Worm (Caenorhabditis elegans): ENCODE measurements around the gene F56C9.8.
A peak's percentile ranks its signal among the peaks of the same experiment; 100 is the strongest.

Gene F56C9.8

DNA sequence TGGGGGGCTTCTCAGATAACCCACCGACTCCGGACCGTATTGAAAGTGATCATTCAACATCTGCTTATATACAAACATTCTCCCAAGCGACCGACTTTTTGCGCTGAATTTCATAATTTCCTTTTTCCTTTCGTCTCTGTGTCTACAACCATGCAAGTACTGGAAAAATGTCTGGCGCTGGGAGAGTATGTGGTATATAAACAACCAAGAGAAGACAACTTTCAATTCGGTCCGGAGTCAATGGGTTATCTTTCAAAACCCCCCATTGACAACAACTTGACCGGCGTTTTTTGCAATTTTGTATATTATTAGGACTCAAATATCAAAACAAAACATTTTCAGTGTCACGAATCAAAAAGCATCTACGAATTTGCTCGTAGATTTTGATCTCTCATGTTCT lies 40.8 kb downstream of the F56C9.8 start (continued):
- TF ChIP-seq hmg-1.1 (GFP tag; IDR thresholded peaks at IDR 0.05) (peak; percentile 75), spr-3 (GFP tag; optimal IDR thresholded peaks at IDR 0.05) (peak; percentile 28), sdz-12 (GFP tag; optimal IDR thresholded peaks at IDR 0.05) (peak; percentile 74), lin-39 (tag; optimal IDR thresholded peaks at IDR 0.05) (no peak), egl-27 (tag; optimal IDR thresholded peaks at IDR 0.05) (no peak), ctbp-1 (GFP tag; IDR thresholded peaks at IDR 0.05) (no peak), ceh-82 (tag; optimal IDR thresholded peaks at IDR 0.05) (no peak), nhr-6 (tag; optimal IDR thresholded peaks at IDR 0.05) (no peak), Y75B8A.6 (GFP tag; IDR thresholded peaks at IDR 0.05) (no peak; the same call in 1 of the 2 replicates), spr-1 (tag; optimal IDR thresholded peaks at IDR 0.05) (peak; percentile 20), ceh-32 (tag; optimal IDR thresholded peaks at IDR 0.05; ENCODE audit: poor library complexity) (no peak)

DNA sequence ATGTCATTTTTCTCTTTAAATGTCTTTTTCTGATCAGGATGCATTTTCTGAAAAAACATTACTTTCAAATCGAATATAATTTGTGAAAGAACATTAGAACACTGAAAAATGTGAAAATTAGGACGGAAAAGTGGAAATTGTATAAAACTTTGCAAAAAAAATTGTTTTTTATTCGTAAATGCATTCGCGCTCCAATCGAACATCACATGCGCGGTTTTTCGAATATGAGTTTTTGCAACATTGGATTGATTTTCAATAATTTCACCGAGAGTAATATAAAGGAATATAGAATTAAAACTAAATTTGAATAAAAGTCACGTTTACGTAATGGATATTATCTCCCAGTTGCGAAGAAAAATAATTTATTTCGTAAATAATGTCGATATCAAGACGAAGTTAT lies 42.1 kb downstream of the F56C9.8 start, which contains the start of the genes spot-1 and B0361.11:
Gene spot-1 (minus strand): TSS at position 47 of the 400 bp plus-strand sequence.
Gene B0361.11 (plus strand): TSS at position 372 of the 400 bp plus-strand sequence.
- peak; percentile 81 for TF ChIP-seq nhr-6 (tag; optimal IDR thresholded peaks at IDR 0.05)
- TF ChIP-seq zip-2 (tag; optimal IDR thresholded peaks at IDR 0.05), result peak; percentile 3
- TF ChIP-seq mep-1 (tag; optimal IDR thresholded peaks at IDR 0.05), result peak; percentile 33
- no peak for TF ChIP-seq arid-1 (GFP tag; conservative IDR thresholded peaks at IDR 0.05)
- peak; percentile 96 for TF ChIP-seq dpl-1 (GFP tag; optimal IDR thresholded peaks at IDR 0.05)
- no peak for TF ChIP-seq saeg-2 (GFP tag; IDR thresholded peaks at IDR 0.05)
- 0 out of 2 replicates have a peak, but pooled peaks have one; percentile 9 for TF ChIP-seq hmg-1.1 (GFP tag; IDR thresholded peaks at IDR 0.05)
- TF ChIP-seq nhr-77 (tag; optimal IDR thresholded peaks at IDR 0.05), result peak; percentile 23
- TF ChIP-seq php-3 (GFP tag; IDR thresholded peaks at IDR 0.05), result no peak
- peak; percentile 56 for TF ChIP-seq T20F7.1 (GFP tag; optimal IDR thresholded peaks at IDR 0.05)
- peak; percentile 52 for TF ChIP-seq dve-1 (tag; optimal IDR thresholded peaks at IDR 0.05; ENCODE audit: insufficient read depth)
- TF ChIP-seq nhr-28 (tag; optimal IDR thresholded peaks at IDR 0.05), result peak; percentile 20
- TF ChIP-seq ceh-32 (tag; optimal IDR thresholded peaks at IDR 0.05; ENCODE audit: poor library complexity), result no peak
- TF ChIP-seq daf-16 (GFP tag; optimal IDR thresholded peaks at IDR 0.05), result no peak
- peak; percentile 28 for TF ChIP-seq daf-16 (tag; optimal IDR thresholded peaks at IDR 0.05)
- TF ChIP-seq unc-62 (GFP tag; optimal IDR thresholded peaks at IDR 0.05 in 1 of 2), result peak in 1 of 2 experiments; percentile 30
- no peak for TF ChIP-seq unc-62 (tag; optimal IDR thresholded peaks at IDR 0.05)
- TF ChIP-seq ceh-20 (GFP tag; IDR thresholded peaks at IDR 0.05), result no peak
- TF ChIP-seq ctbp-1 (GFP tag; IDR thresholded peaks at IDR 0.05), result no peak
- TF ChIP-seq lsy-2 (tag; optimal IDR thresholded peaks at IDR 0.05), result peak in 1 of 2 experiments; percentile 78
- TF ChIP-seq lin-38 (GFP tag; IDR thresholded peaks at IDR 0.05), result peak; percentile 93
- TF ChIP-seq mes-2 (tag; optimal IDR thresholded peaks at IDR 0.05; ENCODE audit: poor library complexity, severe bottlenecking), result peak; percentile 63
- TF ChIP-seq lin-1 (GFP tag; IDR thresholded peaks at IDR 0.05), result no peak
- peak; percentile 78 for TF ChIP-seq hlh-30 (tag; optimal IDR thresholded peaks at IDR 0.05; ENCODE audit: insufficient read depth)

DNA sequence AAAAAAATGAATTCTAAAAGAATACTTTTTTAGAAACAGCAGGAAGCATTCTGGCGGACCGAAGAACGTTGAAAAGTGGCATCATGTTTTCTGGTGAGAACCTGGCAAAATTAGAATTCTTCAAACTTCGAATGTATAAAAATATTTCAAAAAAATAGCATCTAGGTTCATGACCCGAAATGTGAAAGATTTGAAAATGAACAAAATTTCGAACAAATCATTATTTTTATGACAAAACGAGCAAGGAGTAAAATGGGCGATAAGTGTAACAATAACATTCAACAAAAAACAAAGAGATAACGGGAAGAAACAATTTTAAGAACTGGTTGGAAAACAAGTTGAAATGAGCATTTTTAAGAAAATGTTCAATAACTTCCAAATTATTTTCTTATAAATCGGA lies 44.0 kb downstream of the F56C9.8 start, which contains the start of gene psd-1:
Gene psd-1 (minus strand): TSS at position 101 of the 400 bp plus-strand sequence.
- no peak for TF ChIP-seq madf-5 (GFP tag; IDR thresholded peaks at IDR 0.05)
- TF ChIP-seq ceh-28 (tag; optimal IDR thresholded peaks at IDR 0.05), result no peak
- TF ChIP-seq T26A8.4 (GFP tag; IDR thresholded peaks at IDR 0.05), result no peak
- no peak for TF ChIP-seq nhr-48 (tag; optimal IDR thresholded peaks at IDR 0.05)
- TF ChIP-seq ztf-11 (tag; optimal IDR thresholded peaks at IDR 0.05), result no peak
- no peak for TF ChIP-seq dmd-8 (GFP tag; IDR thresholded peaks at IDR 0.05)
- no peak for TF ChIP-seq D1046.2 (GFP tag; IDR thresholded peaks at IDR 0.05)
- TF ChIP-seq daf-16 (GFP tag; optimal IDR thresholded peaks at IDR 0.05), result no peak
- no peak for TF ChIP-seq daf-16 (tag; optimal IDR thresholded peaks at IDR 0.05)
- TF ChIP-seq spr-3 (GFP tag; optimal IDR thresholded peaks at IDR 0.05), result no peak
- no peak for TF ChIP-seq rbr-2 (tag; optimal IDR thresholded peaks at IDR 0.05)
- TF ChIP-seq nhr-237 (tag; optimal IDR thresholded peaks at IDR 0.05), result no peak
- TF ChIP-seq tag-97 (GFP tag; IDR thresholded peaks at IDR 0.05), result no peak
- no peak for TF ChIP-seq spr-1 (tag; optimal IDR thresholded peaks at IDR 0.05)
- no peak for TF ChIP-seq ceh-32 (tag; optimal IDR thresholded peaks at IDR 0.05; ENCODE audit: poor library complexity)
- no peak for TF ChIP-seq ces-1 (GFP tag; optimal IDR thresholded peaks at IDR 0.05)
